Fruit fly (Drosophila melanogaster): Measurements from ENCODE around the gene CG34375.

DNA sequence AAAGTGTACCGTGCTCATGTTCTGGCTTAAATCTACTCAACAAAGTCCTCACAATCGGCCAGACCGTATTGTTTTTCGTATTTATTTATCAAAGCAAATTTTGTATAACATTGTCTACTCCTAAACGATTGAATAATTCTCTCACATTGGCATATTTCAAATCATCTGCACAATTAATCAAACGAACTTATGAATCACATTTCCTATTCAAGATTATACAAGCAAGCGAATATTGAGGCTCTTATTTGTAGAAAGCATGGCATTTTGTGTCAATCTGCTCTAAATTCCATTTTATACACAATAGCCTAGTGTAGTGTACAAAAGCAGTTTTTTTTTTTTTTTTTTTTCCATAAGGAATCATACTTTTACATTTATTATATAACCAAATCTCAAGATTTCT lies 44.4 kb downstream of the CG34375 start, which contains the start of gene Tpl94D:
- TF ChIP-seq Pif1A (GFP tag; optimal IDR thresholded peaks at IDR 0.05) = no peak
- TF ChIP-seq CG4496 (GFP tag; IDR thresholded peaks at IDR 0.05) = no peak
- TF ChIP-seq CG13204 (GFP tag; optimal IDR thresholded peaks at IDR 0.05) = no peak
- TF ChIP-seq CG32121 (GFP tag; IDR thresholded peaks at IDR 0.05) = no peak
- TF ChIP-seq CG8301 (tag; optimal IDR thresholded peaks at IDR 0.05) = no peak
- no peak for TF ChIP-seq CG8159 (tag; optimal IDR thresholded peaks at IDR 0.05)
- no peak for TF ChIP-seq CG17806 (tag; optimal IDR thresholded peaks at IDR 0.05)
- TF ChIP-seq CG15710 (tag; optimal IDR thresholded peaks at IDR 0.05) = no peak
- no peak for TF ChIP-seq Ets98B (GFP tag; IDR thresholded peaks at IDR 0.05)
- TF ChIP-seq EcR (GFP tag; optimal IDR thresholded peaks at IDR 0.05) = no peak
- TF ChIP-seq D1 (tag; optimal IDR thresholded peaks at IDR 0.05) = no peak
- TF ChIP-seq gl (tag; optimal IDR thresholded peaks at IDR 0.05) = no peak

All from whole organism, pupa.